In the genomic region with DNA sequence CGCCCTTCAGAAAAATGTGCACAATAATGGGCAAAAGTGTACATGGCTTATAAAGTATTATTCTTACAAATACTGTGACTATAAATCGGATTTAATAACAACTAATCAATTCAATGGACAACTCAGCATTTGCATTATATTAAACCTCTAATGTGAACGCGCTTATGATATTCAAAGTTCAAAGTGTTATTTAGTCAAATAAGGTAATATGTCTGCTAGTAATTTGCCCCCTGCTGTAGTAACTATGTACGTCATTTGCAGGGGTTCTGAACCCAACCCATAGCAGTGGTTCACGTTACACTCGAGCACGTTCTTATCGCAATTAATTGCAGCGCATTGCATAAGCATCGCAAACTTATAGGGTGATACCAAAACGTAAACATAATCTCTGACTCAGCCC, we compare ENCODE assay signal across 1 fruit fly cellular context.
TF ChIP-seq lines count a peak whose summit lies in the region.

No protein-coding gene starts in this region.

TF ChIP-seq in whole organism, embryonic, 481 proteins besides CTCF, POLR2A, EP300 and RAD21 (continued from another document):
- TF ChIP-seq CG11723 (GFP tag; optimal IDR thresholded peaks at IDR 0.05; lab: Kevin White, UChicago), result no peak
- TF ChIP-seq hb (GFP tag; IDR thresholded peaks at IDR 0.05; lab: Robert Waterston, UW; ENCODE audit: partially characterized antibody), result no peak
- no peak for TF ChIP-seq CG11456 (GFP tag; IDR thresholded peaks at IDR 0.05; lab: Robert Waterston, UW)
- no peak for TF ChIP-seq MBD-R2 (GFP tag; IDR thresholded peaks at IDR 0.05; lab: Robert Waterston, UW)
- no peak for TF ChIP-seq CG10959 (GFP tag; IDR thresholded peaks at IDR 0.05; lab: Robert Waterston, UW)
- TF ChIP-seq CG12942 (GFP tag; optimal IDR thresholded peaks at IDR 0.05; lab: Kevin White, UChicago), result no peak
- peak in 1 of 2 experiments; percentile 39 for TF ChIP-seq Pdp1 (GFP tag; optimal IDR thresholded peaks at IDR 0.05; lab: Kevin White, UChicago)
- TF ChIP-seq NK7.1 (GFP tag; optimal IDR thresholded peaks at IDR 0.05; lab: Kevin White, UChicago), result no peak
- TF ChIP-seq corto (GFP tag; optimal IDR thresholded peaks at IDR 0.05; lab: Kevin White, UChicago), result no peak
- TF ChIP-seq E2f1 (GFP tag; IDR thresholded peaks at IDR 0.05; lab: Robert Waterston, UW), result no peak
- no peak for TF ChIP-seq CG16813 (GFP tag; IDR thresholded peaks at IDR 0.05; lab: Robert Waterston, UW; ENCODE audit: partially characterized antibody)
- TF ChIP-seq CG12744 (GFP tag; optimal IDR thresholded peaks at IDR 0.05; lab: Kevin White, UChicago), result no peak
- TF ChIP-seq Blimp-1 (GFP tag; optimal IDR thresholded peaks at IDR 0.05; lab: Kevin White, UChicago), result peak; percentile 40
- TF ChIP-seq CG8359 (GFP tag; optimal IDR thresholded peaks at IDR 0.05; lab: Kevin White, UChicago; ENCODE audit: borderline replicate concordance), result no peak
- TF ChIP-seq CG2712 (tag; optimal IDR thresholded peaks at IDR 0.05; lab: Kevin White, UChicago), result peak; percentile 18
- peak; percentile 28 for TF ChIP-seq CG12219 (GFP tag; optimal IDR thresholded peaks at IDR 0.05; lab: Kevin White, UChicago)
- TF ChIP-seq grau (tag; optimal IDR thresholded peaks at IDR 0.05; lab: Kevin White, UChicago), result peak; percentile 35
- no peak for TF ChIP-seq CG33557 (GFP tag; optimal IDR thresholded peaks at IDR 0.05; lab: Kevin White, UChicago)
- TF ChIP-seq CG13287 (GFP tag; IDR thresholded peaks at IDR 0.05; lab: Robert Waterston, UW; ENCODE audit: partially characterized antibody), result no peak
- TF ChIP-seq CG12236 (GFP tag; optimal IDR thresholded peaks at IDR 0.05; lab: Kevin White, UChicago), result no peak
- TF ChIP-seq Hr39 (optimal IDR thresholded peaks at IDR 0.05; lab: Kevin White, UChicago), result no peak
- TF ChIP-seq ro (GFP tag; IDR thresholded peaks at IDR 0.05; lab: Robert Waterston, UW), result no peak
- no peak for TF ChIP-seq Xrp1 (GFP tag; IDR thresholded peaks at IDR 0.05; lab: Robert Waterston, UW)
- TF ChIP-seq CG17568 (GFP tag; optimal IDR thresholded peaks at IDR 0.05; lab: Kevin White, UChicago), result no peak
- no peak for TF ChIP-seq Ada2b (GFP tag; IDR thresholded peaks at IDR 0.05; lab: Robert Waterston, UW)
- no peak for TF ChIP-seq CG7372 (GFP tag; IDR thresholded peaks at IDR 0.05; lab: Robert Waterston, UW)
- no peak for TF ChIP-seq pum (GFP tag; optimal IDR thresholded peaks at IDR 0.05; lab: Kevin White, UChicago)
- TF ChIP-seq kay (GFP tag; optimal IDR thresholded peaks at IDR 0.05; lab: Kevin White, UChicago), result no peak
- TF ChIP-seq CG17186 (GFP tag; optimal IDR thresholded peaks at IDR 0.05; lab: Kevin White, UChicago), result no peak
- TF ChIP-seq eyg (GFP tag; optimal IDR thresholded peaks at IDR 0.05; lab: Kevin White, UChicago), result no peak
- no peak for TF ChIP-seq CG9437 (GFP tag; optimal IDR thresholded peaks at IDR 0.05; lab: Kevin White, UChicago)
- TF ChIP-seq bigmax (GFP tag; optimal IDR thresholded peaks at IDR 0.05; lab: Kevin White, UChicago), result no peak
- peak; percentile 22 for TF ChIP-seq CG12769 (tag; optimal IDR thresholded peaks at IDR 0.05; lab: Kevin White, UChicago)
- TF ChIP-seq CG15696 (tag; optimal IDR thresholded peaks at IDR 0.05; lab: Kevin White, UChicago), result no peak
- no peak for TF ChIP-seq Antp (GFP tag; optimal IDR thresholded peaks at IDR 0.05; lab: Kevin White, UChicago)
- TF ChIP-seq exex (tag; optimal IDR thresholded peaks at IDR 0.05; lab: Kevin White, UChicago), result no peak
- TF ChIP-seq Oaz (GFP tag; IDR thresholded peaks at IDR 0.05; lab: Robert Waterston, UW), result no peak
- TF ChIP-seq BEAF-32 (GFP tag; optimal IDR thresholded peaks at IDR 0.05; lab: Kevin White, UChicago), result no peak
- TF ChIP-seq CG8290 (GFP tag; optimal IDR thresholded peaks at IDR 0.05; lab: Kevin White, UChicago), result no peak
- TF ChIP-seq CG8290 (tag; optimal IDR thresholded peaks at IDR 0.05; lab: Kevin White, UChicago), result peak in 1 of 2 experiments; percentile 48
- TF ChIP-seq disco-r (GFP tag; optimal IDR thresholded peaks at IDR 0.05; lab: Kevin White, UChicago), result no peak
- TF ChIP-seq tap (tag; optimal IDR thresholded peaks at IDR 0.05; lab: Kevin White, UChicago), result no peak
- TF ChIP-seq sens (GFP tag; lab: Kevin White, UChicago), result peak; percentile 71
- TF ChIP-seq CG2875 (GFP tag; optimal IDR thresholded peaks at IDR 0.05; lab: Kevin White, UChicago), result no peak
- TF ChIP-seq tin (GFP tag; optimal IDR thresholded peaks at IDR 0.05; lab: Kevin White, UChicago), result no peak
- TF ChIP-seq Scr (GFP tag; IDR thresholded peaks at IDR 0.05; lab: Robert Waterston, UW; ENCODE audit: partially characterized antibody), result no peak
- no peak for TF ChIP-seq gcm2 (GFP tag; optimal IDR thresholded peaks at IDR 0.05; lab: Kevin White, UChicago)
- no peak for TF ChIP-seq D19B (GFP tag; optimal IDR thresholded peaks at IDR 0.05; lab: Kevin White, UChicago)
- no peak for TF ChIP-seq nom (GFP tag; optimal IDR thresholded peaks at IDR 0.05; lab: Kevin White, UChicago)
- no peak for TF ChIP-seq jigr1 (GFP tag; IDR thresholded peaks at IDR 0.05; lab: Robert Waterston, UW)
- TF ChIP-seq CG34224 (GFP tag; IDR thresholded peaks at IDR 0.05; lab: Robert Waterston, UW; ENCODE audit: partially characterized antibody), result no peak
- no peak for TF ChIP-seq lbe (GFP tag; optimal IDR thresholded peaks at IDR 0.05; lab: Kevin White, UChicago)
- no peak for TF ChIP-seq ttk (GFP tag; IDR thresholded peaks at IDR 0.05; lab: Robert Waterston, UW)
- TF ChIP-seq Lhr (GFP tag; optimal IDR thresholded peaks at IDR 0.05; lab: Kevin White, UChicago), result no peak
- no peak for TF ChIP-seq Sox100B (GFP tag; optimal IDR thresholded peaks at IDR 0.05; lab: Kevin White, UChicago)
- peak; percentile 58 for TF ChIP-seq gem (tag; optimal IDR thresholded peaks at IDR 0.05; lab: Kevin White, UChicago)
- TF ChIP-seq zfh2 (GFP tag; optimal IDR thresholded peaks at IDR 0.05; lab: Kevin White, UChicago), result no peak
- no peak for TF ChIP-seq so (GFP tag; IDR thresholded peaks at IDR 0.05; lab: Robert Waterston, UW)
- TF ChIP-seq stwl (tag; optimal IDR thresholded peaks at IDR 0.05; lab: Kevin White, UChicago), result no peak
- TF ChIP-seq CG2199 (GFP tag; IDR thresholded peaks at IDR 0.05; lab: Robert Waterston, UW), result no peak
- no peak for TF ChIP-seq Bteb2 (GFP tag; optimal IDR thresholded peaks at IDR 0.05; lab: Kevin White, UChicago)
- 0 out of 2 replicates have a peak, but pooled peaks have one; percentile 13 for TF ChIP-seq Rfx (GFP tag; IDR thresholded peaks at IDR 0.05; lab: Robert Waterston, UW)
- no peak for TF ChIP-seq CG1529 (GFP tag; optimal IDR thresholded peaks at IDR 0.05; lab: Kevin White, UChicago)
- peak in 1 of 2 experiments; percentile 56 for TF ChIP-seq Hr51 (GFP tag; optimal IDR thresholded peaks at IDR 0.05; lab: Kevin White, UChicago)
- no peak for TF ChIP-seq CG10543 (GFP tag; optimal IDR thresholded peaks at IDR 0.05; lab: Kevin White, UChicago)
- TF ChIP-seq dysf (GFP tag; IDR thresholded peaks at IDR 0.05; lab: Robert Waterston, UW), result no peak
- no peak for TF ChIP-seq yki (optimal IDR thresholded peaks at IDR 0.05; lab: Kevin White, UChicago)
- TF ChIP-seq CG11695 (GFP tag; IDR thresholded peaks at IDR 0.05; lab: Robert Waterston, UW), result peak; percentile 45; the same call in 1 of the 3 replicates
- peak; percentile 9 for TF ChIP-seq CG2120 (GFP tag; optimal IDR thresholded peaks at IDR 0.05; lab: Kevin White, UChicago)
- no peak for TF ChIP-seq CG12155 (GFP tag; optimal IDR thresholded peaks at IDR 0.05; lab: Kevin White, UChicago)
- TF ChIP-seq esg (GFP tag; conservative IDR thresholded peaks at IDR 0.05; lab: Robert Waterston, UW), result no peak
- TF ChIP-seq CG11504 (tag; optimal IDR thresholded peaks at IDR 0.05; lab: Kevin White, UChicago), result peak; percentile 56
- no peak for TF ChIP-seq CG7928 (GFP tag; optimal IDR thresholded peaks at IDR 0.05; lab: Kevin White, UChicago)
- no peak for TF ChIP-seq CG8478 (optimal IDR thresholded peaks at IDR 0.05; lab: Kevin White, UChicago)
- TF ChIP-seq cwo (GFP tag; optimal IDR thresholded peaks at IDR 0.05; lab: Kevin White, UChicago), result peak; percentile 13
- no peak for TF ChIP-seq Bgb (GFP tag; IDR thresholded peaks at IDR 0.05; lab: Robert Waterston, UW; ENCODE audit: partially characterized antibody)
- no peak for TF ChIP-seq danr (GFP tag; IDR thresholded peaks at IDR 0.05; lab: Robert Waterston, UW)
- TF ChIP-seq inv (GFP tag; IDR thresholded peaks at IDR 0.05; lab: Robert Waterston, UW; ENCODE audit: partially characterized antibody), result no peak
- TF ChIP-seq CG2678 (tag; optimal IDR thresholded peaks at IDR 0.05; lab: Kevin White, UChicago), result peak; percentile 33
- TF ChIP-seq sc (optimal IDR thresholded peaks at IDR 0.05; lab: Kevin White, UChicago), result no peak
- no peak for TF ChIP-seq sc (GFP tag; optimal IDR thresholded peaks at IDR 0.05; lab: Kevin White, UChicago)
- 0 out of 2 replicates have a peak, but pooled peaks have one; percentile 19 for TF ChIP-seq seq (GFP tag; IDR thresholded peaks at IDR 0.05; lab: Robert Waterston, UW)
- no peak for TF ChIP-seq CG4707 (GFP tag; optimal IDR thresholded peaks at IDR 0.05; lab: Kevin White, UChicago)
- no peak for TF ChIP-seq CG18011 (GFP tag; optimal IDR thresholded peaks at IDR 0.05; lab: Kevin White, UChicago)
- no peak for TF ChIP-seq HLHmδ (GFP tag; optimal IDR thresholded peaks at IDR 0.05; lab: Kevin White, UChicago)
- TF ChIP-seq CG11560 (tag; IDR thresholded peaks at IDR 0.05; lab: Robert Waterston, UW), result no peak
- TF ChIP-seq D19A (tag; optimal IDR thresholded peaks at IDR 0.05; lab: Kevin White, UChicago), result no peak
- peak in 1 of 2 experiments; percentile 76 for TF ChIP-seq eve (GFP tag; optimal IDR thresholded peaks at IDR 0.05; lab: Kevin White, UChicago)
- no peak for TF ChIP-seq CG1024 (GFP tag; IDR thresholded peaks at IDR 0.05; lab: Robert Waterston, UW)
- TF ChIP-seq Lim3 (GFP tag; IDR thresholded peaks at IDR 0.05; lab: Robert Waterston, UW), result no peak
- no peak for TF ChIP-seq CG8944 (GFP tag; optimal IDR thresholded peaks at IDR 0.05; lab: Kevin White, UChicago)
- TF ChIP-seq Chrac-16 (GFP tag; optimal IDR thresholded peaks at IDR 0.05; lab: Kevin White, UChicago), result no peak
- TF ChIP-seq lola (GFP tag; optimal IDR thresholded peaks at IDR 0.05; lab: Kevin White, UChicago), result peak in 1 of 3 experiments; percentile 7
- TF ChIP-seq crc (GFP tag; optimal IDR thresholded peaks at IDR 0.05; lab: Kevin White, UChicago), result no peak
- TF ChIP-seq B-H2 (GFP tag; optimal IDR thresholded peaks at IDR 0.05; lab: Kevin White, UChicago), result no peak
- TF ChIP-seq Oli (tag; optimal IDR thresholded peaks at IDR 0.05; lab: Kevin White, UChicago), result peak; percentile 48
- TF ChIP-seq HmgZ (tag; optimal IDR thresholded peaks at IDR 0.05; lab: Kevin White, UChicago), result no peak
- no peak for TF ChIP-seq CG10654 (GFP tag; optimal IDR thresholded peaks at IDR 0.05; lab: Kevin White, UChicago)
- no peak for TF ChIP-seq lilli (GFP tag; optimal IDR thresholded peaks at IDR 0.05; lab: Kevin White, UChicago)
- TF ChIP-seq onecut (GFP tag; IDR thresholded peaks at IDR 0.05; lab: Robert Waterston, UW), result no peak
- TF ChIP-seq CG18599 (GFP tag; optimal IDR thresholded peaks at IDR 0.05; lab: Kevin White, UChicago), result peak; percentile 6
- no peak for TF ChIP-seq Xbp1 (GFP tag; optimal IDR thresholded peaks at IDR 0.05; lab: Kevin White, UChicago)
- TF ChIP-seq gce (GFP tag; IDR thresholded peaks at IDR 0.05; lab: Robert Waterston, UW), result no peak
- no peak for TF ChIP-seq sug (tag; optimal IDR thresholded peaks at IDR 0.05; lab: Kevin White, UChicago)
- TF ChIP-seq cato (GFP tag; optimal IDR thresholded peaks at IDR 0.05; lab: Kevin White, UChicago; ENCODE audit: borderline replicate concordance), result no peak
- TF ChIP-seq Sox102F (GFP tag; optimal IDR thresholded peaks at IDR 0.05; lab: Kevin White, UChicago), result peak; percentile 16
- no peak for TF ChIP-seq az2 (GFP tag; optimal IDR thresholded peaks at IDR 0.05; lab: Kevin White, UChicago)
- no peak for TF ChIP-seq CG43689 (GFP tag; IDR thresholded peaks at IDR 0.05; lab: Robert Waterston, UW)
- no peak for TF ChIP-seq Dbx (GFP tag; IDR thresholded peaks at IDR 0.05; lab: Robert Waterston, UW)
- no peak for TF ChIP-seq Trl (optimal IDR thresholded peaks at IDR 0.05; lab: Kevin White, UChicago)
- no peak for TF ChIP-seq Trl (GFP tag; optimal IDR thresholded peaks at IDR 0.05; lab: Kevin White, UChicago)
- TF ChIP-seq CG7556 (GFP tag; optimal IDR thresholded peaks at IDR 0.05; lab: Kevin White, UChicago), result peak; percentile 35
- no peak for TF ChIP-seq MESR4 (GFP tag; optimal IDR thresholded peaks at IDR 0.05; lab: Kevin White, UChicago)
- peak; percentile 14 for TF ChIP-seq CG10209 (GFP tag; optimal IDR thresholded peaks at IDR 0.05; lab: Kevin White, UChicago)
- peak; percentile 4 for TF ChIP-seq CG30403 (GFP tag; optimal IDR thresholded peaks at IDR 0.05; lab: Kevin White, UChicago)
- no peak for TF ChIP-seq CkIIα-i1 (GFP tag; IDR thresholded peaks at IDR 0.05; lab: Robert Waterston, UW)
- TF ChIP-seq CG14860 (GFP tag; IDR thresholded peaks at IDR 0.05; lab: Robert Waterston, UW; ENCODE audit: partially characterized antibody), result no peak
- TF ChIP-seq croc (GFP tag; conservative IDR thresholded peaks at IDR 0.05; lab: Robert Waterston, UW), result no peak
- peak; percentile 25 for TF ChIP-seq CG13424 (tag; optimal IDR thresholded peaks at IDR 0.05; lab: Kevin White, UChicago)
- peak; percentile 11; the same call in 1 of the 2 replicates for TF ChIP-seq Ptx1 (GFP tag; IDR thresholded peaks at IDR 0.05; lab: Robert Waterston, UW)
- no peak for TF ChIP-seq ssp (GFP tag; IDR thresholded peaks at IDR 0.05; lab: Robert Waterston, UW)
